Worm (Caenorhabditis elegans) whole organism, midembryonic: ENCODE data around the gene C23H5.8.

Source experiments
- T22C8.4 ChIP-seq: fragments of 200-800 bp; sonication (Bioruptor generic); IDR thresholded peaks from 2 replicates; pipeline ENCODE4 v1.3.6; 2022; ENCODE audit warnings: missing genetic modification characterization, missing compliant biosample characterization
- cog-1 ChIP-seq: sonication (generic microtip); optimal IDR thresholded peaks from 2 replicates; lab custom pipeline; 2016; ENCODE audit warnings: missing genetic modification characterization, missing compliant biosample characterization
- flt-1 ChIP-seq: fragments of 200-800 bp; sonication (Bioruptor generic); IDR thresholded peaks from 2 replicates; pipeline ENCODE4 v1.3.6; 2022; ENCODE audit warnings: missing genetic modification characterization, missing compliant biosample characterization
- klf-2 ChIP-seq: fragments of 200-800 bp; sonication (Bioruptor generic); conservative IDR thresholded peaks from 2 replicates; pipeline ENCODE4 v1.3.6; 2022; ENCODE audit warnings: missing genetic modification reagents, missing genetic modification characterization, missing compliant biosample characterization
- med-1 ChIP-seq: sonication (generic microtip); optimal IDR thresholded peaks from 2 replicates; lab custom pipeline; 2017; ENCODE audit warnings: missing genetic modification characterization, mild to moderate bottlenecking, missing compliant biosample characterization, antibody characterized with exemption, missing genetic modification reagents; ENCODE audit not compliant: insufficient read depth
- ref-1 ChIP-seq: fragments of 200-800 bp; sonication (Bioruptor generic); conservative IDR thresholded peaks from 2 replicates; pipeline ENCODE4 v1.3.6; 2022; ENCODE audit warnings: missing genetic modification reagents, missing genetic modification characterization, missing compliant biosample characterization
- tab-1 ChIP-seq: fragments of 200-800 bp; sonication (Bioruptor generic); IDR thresholded peaks from 2 replicates; pipeline ENCODE4 v1.3.6; 2022; ENCODE audit warnings: missing genetic modification characterization, missing compliant biosample characterization
- ztf-23 ChIP-seq: fragments of 200-800 bp; sonication (Bioruptor generic); IDR thresholded peaks from 2 replicates; pipeline ENCODE4 v1.3.6; 2022; ENCODE audit warnings: missing genetic modification reagents, missing genetic modification characterization, missing compliant biosample characterization
- ztf-29 ChIP-seq: fragments of 200-800 bp; sonication (Bioruptor generic); IDR thresholded peaks from 2 replicates; pipeline ENCODE4 v1.3.6; 2022; ENCODE audit warnings: missing genetic modification reagents, missing genetic modification characterization, missing compliant biosample characterization

C23H5.8 gene

ce11 chrIV:2083734-2084133 is 29.5 kb downstream of the C23H5.8 start, which contains the start of gene mca-2:
Gene mca-2 (plus strand): TSS chrIV:2084034.
- TF ChIP-seq ref-1 (no peak), flt-1 (GFP tag; lab: Robert Waterston, UW) (no peak), tab-1 (no peak), klf-2 (GFP tag; lab: Robert Waterston, UW) (no peak), cog-1 (tag; lab: Kevin White, UChicago) (no peak), ztf-23 (GFP tag; lab: Robert Waterston, UW) (no peak), med-1 (GFP tag; lab: Kevin White, UChicago) (no peak), ztf-29 (GFP tag; lab: Robert Waterston, UW) (no peak), T22C8.4 (GFP tag; lab: Robert Waterston, UW) (no peak)

ce11 chrIV:2083146-2083545 is 30.1 kb downstream of the C23H5.8 start:
- TF ChIP-seq cog-1 (tag; lab: Kevin White, UChicago) = no peak
- TF ChIP-seq flt-1 (GFP tag; lab: Robert Waterston, UW) = 0 out of 2 replicates have a peak, but pooled peaks have one; percentile 32

ce11 chrIV:2080340-2080739 is 32.9 kb downstream of the C23H5.8 start:
- TF ChIP-seq T22C8.4 (GFP tag; lab: Robert Waterston, UW) (no peak), ref-1 (no peak)

DNA sequence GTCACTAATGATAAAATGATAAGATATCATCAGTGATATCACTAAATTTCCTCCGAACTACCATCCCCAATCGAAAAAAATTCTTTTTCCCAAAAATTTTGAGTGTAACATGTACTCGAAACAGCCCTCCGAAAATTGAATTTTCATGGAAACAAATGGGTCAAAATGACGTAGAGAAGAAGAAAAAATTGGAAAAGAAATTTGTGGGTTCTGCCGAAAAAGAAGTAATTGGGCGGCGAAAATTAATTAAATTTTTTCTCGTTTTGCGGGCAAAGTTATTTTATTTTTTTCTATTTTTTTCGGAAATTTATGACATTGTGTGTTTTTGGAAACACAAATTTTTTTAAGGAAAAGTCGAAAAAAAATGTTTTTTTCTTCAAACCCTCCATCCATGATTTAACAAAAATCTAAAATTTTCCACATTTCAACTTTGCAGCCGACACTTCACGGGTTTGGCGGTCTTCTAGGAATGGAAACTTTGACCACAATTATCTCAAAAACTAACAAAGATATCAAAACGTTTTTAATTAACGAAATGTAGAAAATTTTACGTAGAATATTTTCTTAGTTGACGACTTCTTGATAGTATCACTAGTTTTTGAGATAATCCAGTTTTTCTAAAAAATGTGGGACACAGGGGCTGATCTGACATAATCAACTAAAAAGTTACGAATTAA is 35.9 kb downstream of the C23H5.8 start:
- TF ChIP-seq tab-1 = no peak
- no peak for TF ChIP-seq cog-1 (tag; lab: Kevin White, UChicago)
- no peak for TF ChIP-seq flt-1 (GFP tag; lab: Robert Waterston, UW)
- no peak for TF ChIP-seq T22C8.4 (GFP tag; lab: Robert Waterston, UW)
- no peak for TF ChIP-seq ztf-23 (GFP tag; lab: Robert Waterston, UW)
- no peak for TF ChIP-seq ref-1
- no peak for TF ChIP-seq klf-2 (GFP tag; lab: Robert Waterston, UW)
- TF ChIP-seq med-1 (GFP tag; lab: Kevin White, UChicago) = no peak
- no peak for TF ChIP-seq ztf-29 (GFP tag; lab: Robert Waterston, UW)

DNA sequence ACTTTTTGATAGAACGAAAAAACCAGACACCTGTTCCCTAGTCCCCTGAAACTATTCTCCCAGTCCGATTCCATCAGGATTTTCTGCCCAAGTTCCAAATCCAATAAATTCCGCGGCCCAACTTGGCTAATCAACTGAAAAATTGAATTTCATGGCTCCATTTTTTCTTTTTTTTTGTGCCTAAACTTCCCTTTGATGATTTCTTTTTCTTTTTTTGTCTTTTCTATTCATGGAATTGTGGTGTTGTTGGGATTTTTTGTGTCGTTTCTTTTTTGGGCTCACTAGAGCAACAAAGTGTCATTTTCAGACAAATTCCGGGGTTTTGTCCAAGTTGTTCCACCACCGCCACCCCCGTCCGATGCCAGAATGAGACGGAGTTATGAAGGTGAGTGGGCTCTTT is 47.3 kb downstream of the C23H5.8 start, which contains the start of gene arrd-26:
Gene arrd-26 (plus strand): TSS at position 301 of the 400 bp plus-strand sequence.
- no peak for TF ChIP-seq tab-1
- TF ChIP-seq ref-1 = no peak
- no peak for TF ChIP-seq med-1 (GFP tag; lab: Kevin White, UChicago)
- no peak for TF ChIP-seq ztf-23 (GFP tag; lab: Robert Waterston, UW)
- TF ChIP-seq T22C8.4 (GFP tag; lab: Robert Waterston, UW) = no peak
- TF ChIP-seq flt-1 (GFP tag; lab: Robert Waterston, UW) = no peak
- TF ChIP-seq klf-2 (GFP tag; lab: Robert Waterston, UW) = no peak
- no peak for TF ChIP-seq cog-1 (tag; lab: Kevin White, UChicago)
- TF ChIP-seq ztf-29 (GFP tag; lab: Robert Waterston, UW) = no peak
